Fruit fly (Drosophila melanogaster): ENCODE data around the gene Syt14.

DNA sequence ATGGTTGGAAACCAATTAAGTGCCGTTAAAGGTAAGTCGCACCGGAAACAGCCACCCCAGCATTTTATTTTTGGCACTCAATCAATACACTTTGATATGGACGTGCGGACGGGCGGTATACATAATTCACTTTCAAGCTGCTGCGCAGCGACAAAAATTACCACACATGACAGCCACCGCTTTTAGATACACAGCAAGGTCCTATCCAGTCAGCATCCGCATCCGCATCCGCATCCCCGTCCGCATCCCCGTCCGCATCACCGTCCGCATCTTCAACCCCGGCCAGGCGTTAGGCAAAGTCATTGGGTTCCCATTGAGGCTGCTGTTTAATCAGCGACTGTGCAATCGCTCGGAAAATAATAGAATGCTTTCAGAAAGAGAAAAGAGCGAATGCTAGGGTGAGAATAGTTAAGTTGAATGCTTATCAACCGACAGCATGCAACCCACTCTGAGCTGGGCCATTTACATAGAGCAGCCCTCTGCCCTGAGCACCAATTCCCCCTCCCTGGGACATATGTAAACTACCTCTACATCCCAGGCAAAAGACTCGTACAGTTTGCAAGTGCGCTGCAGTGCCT lies 34.4 kb downstream of the Syt14 start:
- no peak for TF ChIP-seq Hr96 (GFP tag; optimal IDR thresholded peaks at IDR 0.05)
- no peak for TF ChIP-seq CG7101 (tag; optimal IDR thresholded peaks at IDR 0.05)
- TF ChIP-seq Clk (GFP tag; optimal IDR thresholded peaks at IDR 0.05) = no peak
- TF ChIP-seq toe (GFP tag; optimal IDR thresholded peaks at IDR 0.05) = no peak
- no peak for TF ChIP-seq ovo (GFP tag; optimal IDR thresholded peaks at IDR 0.05)
- TF ChIP-seq CG12768 (GFP tag; optimal IDR thresholded peaks at IDR 0.05) = no peak
- no peak for TF ChIP-seq CG7045 (GFP tag; optimal IDR thresholded peaks at IDR 0.05)
- no peak for TF ChIP-seq tj (GFP tag; optimal IDR thresholded peaks at IDR 0.05)
- TF ChIP-seq CG5204 (GFP tag; optimal IDR thresholded peaks at IDR 0.05) = no peak

Data from whole organism, adult.